Fruit fly (Drosophila melanogaster) whole organism, embryonic: ENCODE measurements around the gene CG33939.

ENCODE experiments used
- Adf1 ChIP-seq: fragments of 200-800 bp; sonication (Bioruptor generic); IDR thresholded peaks from 2 replicates; pipeline ENCODE4 v1.3.6; 2022; ENCODE audit warnings: missing biosample characterization, missing genetic modification characterization
- Atf6 ChIP-seq: fragments of 200-800 bp; sonication (Bioruptor generic); IDR thresholded peaks from 2 replicates; pipeline ENCODE4 v1.3.6; 2022; ENCODE audit warnings: missing biosample characterization, missing genetic modification characterization
- Awh ChIP-seq: fragments of 200-800 bp; sonication (Bioruptor generic); IDR thresholded peaks from 2 replicates; pipeline ENCODE4, ENCODE4 v1.3.6; 2022; ENCODE audit warnings: missing biosample characterization, missing genetic modification characterization
- BEAF-32 ChIP-seq: fragments of 200-800 bp; sonication (Bioruptor generic); optimal IDR thresholded peaks from 3 replicates; lab custom pipeline; 2017; ENCODE audit warnings: missing biosample characterization, missing genetic modification characterization, mild to moderate bottlenecking, moderate library complexity, missing genetic modification reagents
- Bgb ChIP-seq: fragments of 200-800 bp; sonication (Bioruptor generic); IDR thresholded peaks from 2 replicates; pipeline ENCODE4 v1.3.6; 2022; ENCODE audit warnings: missing biosample characterization, missing genetic modification characterization; ENCODE audit not compliant: partially characterized antibody
- CG11504 ChIP-seq: fragments of 200-800 bp; sonication (Bioruptor generic); optimal IDR thresholded peaks from 3 replicates; lab custom pipeline; 2019; ENCODE audit warnings: missing biosample characterization, mild to moderate bottlenecking, missing genetic modification characterization, moderate library complexity
- CG12236 ChIP-seq: fragments of 200-800 bp; sonication (Bioruptor generic); optimal IDR thresholded peaks from 2 replicates; lab custom pipeline; 2016; ENCODE audit warnings: missing biosample characterization, missing genetic modification characterization
- CG13287 ChIP-seq: fragments of 200-800 bp; sonication (Bioruptor generic); IDR thresholded peaks from 2 replicates; pipeline ENCODE4 v1.3.6; 2022; ENCODE audit warnings: missing biosample characterization, missing genetic modification characterization; ENCODE audit not compliant: partially characterized antibody
- CG15696 ChIP-seq: fragments of 200-800 bp; sonication (Bioruptor generic); optimal IDR thresholded peaks from 2 replicates; lab custom pipeline; 2019; ENCODE audit warnings: missing biosample characterization, mild to moderate bottlenecking, missing genetic modification characterization, moderate library complexity
- CG17186 ChIP-seq: fragments of 200-800 bp; sonication (Bioruptor generic); optimal IDR thresholded peaks from 3 replicates; lab custom pipeline; 2017; ENCODE audit warnings: missing biosample characterization, missing genetic modification reagents, missing genetic modification characterization
- CG1832 ChIP-seq: fragments of 200-800 bp; sonication (Bioruptor generic); optimal IDR thresholded peaks from 2 replicates; lab custom pipeline; 2017; ENCODE audit warnings: missing biosample characterization, mild to moderate bottlenecking, missing genetic modification characterization, inconsistent platforms
- CG31224 ChIP-seq: fragments of 200-800 bp; sonication (Bioruptor generic); IDR thresholded peaks from 2 replicates; pipeline ENCODE4 v1.3.6; 2022; ENCODE audit warnings: missing biosample characterization, missing genetic modification characterization
- CG4617 ChIP-seq: fragments of 200-800 bp; sonication (Bioruptor generic); optimal IDR thresholded peaks from 3 replicates; lab custom pipeline; 2016; ENCODE audit warnings: missing biosample characterization, missing genetic modification characterization, borderline replicate concordance
- CG4854 ChIP-seq: fragments of 200-800 bp; sonication (Bioruptor generic); optimal IDR thresholded peaks from 2 replicates; lab custom pipeline; 2016; ENCODE audit warnings: missing biosample characterization, missing genetic modification characterization, inconsistent platforms
- CG8290 ChIP-seq, 3 experiments: fragments of 200-800 bp; sonication (Bioruptor generic); optimal IDR thresholded peaks; 2 replicates each; lab custom pipeline; 2016 to 2019; ENCODE audit warnings: missing biosample characterization in 3 of 3, missing genetic modification characterization in 3 of 3, mild to moderate bottlenecking in 2 of 3, moderate library complexity in 1 of 3
- CG8944 ChIP-seq: fragments of 200-800 bp; sonication (Bioruptor generic); optimal IDR thresholded peaks from 3 replicates; lab custom pipeline; 2016; ENCODE audit warnings: missing biosample characterization, missing genetic modification characterization
- CG9797 ChIP-seq: fragments of 200-800 bp; sonication (Bioruptor generic); optimal IDR thresholded peaks from 3 replicates; lab custom pipeline; 2018; ENCODE audit warnings: missing biosample characterization, mild to moderate bottlenecking, missing genetic modification characterization
- Deaf1 ChIP-seq: fragments of 200-800 bp; optimal IDR thresholded peaks from 3 replicates; lab custom pipeline; 2019; ENCODE audit warnings: missing biosample characterization, mild to moderate bottlenecking, missing genetic modification characterization, moderate library complexity
- ERR ChIP-seq: fragments of 200-800 bp; sonication (Bioruptor generic); optimal IDR thresholded peaks from 2 replicates; lab custom pipeline; 2016; ENCODE audit warnings: missing biosample characterization, missing genetic modification characterization
- Hr78 ChIP-seq, 2 experiments: fragments of 200-800 bp in 1 of 2; fragments of >200 bp in 1 of 2; sonication (Bioruptor generic) in 1 of 2; optimal IDR thresholded peaks; 2 replicates each; lab custom pipeline; 2017 to 2019; ENCODE audit warnings: missing biosample characterization in 2 of 2, missing genetic modification characterization in 2 of 2, mild to moderate bottlenecking in 1 of 2, moderate library complexity in 1 of 2
- NK7.1 ChIP-seq: fragments of 200-800 bp; sonication (Bioruptor generic); optimal IDR thresholded peaks from 3 replicates; lab custom pipeline; 2016; ENCODE audit warnings: missing biosample characterization, missing genetic modification characterization
- NfI ChIP-seq: fragments of 200-800 bp; sonication (Bioruptor generic); optimal IDR thresholded peaks from 3 replicates; lab custom pipeline; 2018; ENCODE audit warnings: missing biosample characterization, mild to moderate bottlenecking, missing genetic modification characterization, moderate library complexity
- Ptx1 ChIP-seq: fragments of 200-800 bp; sonication (Bioruptor generic); IDR thresholded peaks from 2 replicates; pipeline ENCODE4 v1.3.6; 2022; ENCODE audit warnings: missing biosample characterization, missing genetic modification characterization
- Trl ChIP-seq, 3 experiments: fragments of >200 bp in 2 of 3; fragments of 200-800 bp in 1 of 3; sonication (Bioruptor generic) in 1 of 3; optimal IDR thresholded peaks; 2 replicates in 1 of 3; 3 replicates in 2 of 3; lab custom pipeline; 2016 to 2017; ENCODE audit warnings: missing biosample characterization in 1 of 3, missing genetic modification characterization in 1 of 3
- ab ChIP-seq: fragments of 200-800 bp; sonication (Bioruptor generic); optimal IDR thresholded peaks from 2 replicates; lab custom pipeline; 2016; ENCODE audit warnings: missing biosample characterization, missing genetic modification characterization
- cg ChIP-seq: fragments of 200-800 bp; sonication (Bioruptor generic); optimal IDR thresholded peaks from 3 replicates; lab custom pipeline; 2019; ENCODE audit warnings: missing biosample characterization, mild to moderate bottlenecking, missing genetic modification characterization, moderate library complexity
- crol ChIP-seq: fragments of 200-800 bp; sonication (Bioruptor generic); IDR thresholded peaks from 2 replicates; pipeline ENCODE4 v1.3.6; 2022; ENCODE audit warnings: missing biosample characterization, missing genetic modification characterization
- fd102C ChIP-seq: fragments of 200-800 bp; sonication (Bioruptor generic); optimal IDR thresholded peaks from 2 replicates; lab custom pipeline; 2018; ENCODE audit warnings: missing biosample characterization, mild to moderate bottlenecking, missing genetic modification characterization, moderate library complexity
- gfzf ChIP-seq: fragments of 200-800 bp; sonication (Bioruptor generic); optimal IDR thresholded peaks from 2 replicates; lab custom pipeline; 2016; ENCODE audit warnings: missing biosample characterization, mild to moderate bottlenecking, missing genetic modification characterization, moderate library complexity
- her ChIP-seq: fragments of 200-800 bp; sonication (Bioruptor generic); optimal IDR thresholded peaks from 2 replicates; lab custom pipeline; 2016; ENCODE audit warnings: missing biosample characterization, missing genetic modification characterization
- hkb ChIP-seq, 2 experiments: fragments of 200-800 bp in 1 of 2; fragments of >200 bp in 1 of 2; sonication (Bioruptor generic) in 1 of 2; IDR thresholded peaks in 1 of 2; optimal IDR thresholded peaks in 1 of 2; 2 replicates each; pipeline versions ENCODE4 v1.3.6 to Lab custom; 2017 to 2022; ENCODE audit warnings: missing biosample characterization in 1 of 2, missing genetic modification characterization in 1 of 2
- luna ChIP-seq: fragments of 200-800 bp; sonication (Bioruptor generic); optimal IDR thresholded peaks from 2 replicates; lab custom pipeline; 2016; ENCODE audit warnings: missing biosample characterization, missing genetic modification characterization
- oc ChIP-seq: fragments of 200-800 bp; sonication (Bioruptor generic); optimal IDR thresholded peaks from 2 replicates; lab custom pipeline; 2018; ENCODE audit warnings: missing biosample characterization, mild to moderate bottlenecking, missing genetic modification characterization, moderate library complexity
- pan ChIP-seq, 4 experiments: fragments of >200 bp in 3 of 4; fragments of 200-800 bp in 1 of 4; sonication (Bioruptor generic) in 1 of 4; optimal IDR thresholded peaks in 3 of 4; IDR thresholded peaks in 1 of 4; 2 replicates each; pipeline versions ENCODE4 v1.3.6 to Lab custom; 2017 to 2022; ENCODE audit warnings: missing biosample characterization in 2 of 4, missing genetic modification characterization in 2 of 4, mixed read lengths in 1 of 4
- phol ChIP-seq: fragments of 200-800 bp; sonication (Bioruptor generic); optimal IDR thresholded peaks from 3 replicates; lab custom pipeline; 2018; ENCODE audit warnings: missing biosample characterization, mild to moderate bottlenecking, missing genetic modification characterization, moderate library complexity
- pnt ChIP-seq: fragments of 200-800 bp; sonication (Bioruptor generic); optimal IDR thresholded peaks from 3 replicates; lab custom pipeline; 2016; ENCODE audit warnings: missing biosample characterization, missing genetic modification characterization
- repo ChIP-seq: fragments of 200-800 bp; sonication (Bioruptor generic); optimal IDR thresholded peaks from 2 replicates; lab custom pipeline; 2016; ENCODE audit warnings: missing biosample characterization, missing genetic modification characterization
- sd ChIP-seq: fragments of 200-800 bp; sonication (Bioruptor generic); optimal IDR thresholded peaks from 3 replicates; lab custom pipeline; 2018; ENCODE audit warnings: missing biosample characterization, mild to moderate bottlenecking, missing genetic modification characterization, moderate library complexity
- slbo ChIP-seq: fragments of 200-800 bp; sonication (Bioruptor generic); IDR thresholded peaks from 2 replicates; pipeline ENCODE4 v1.3.6; 2022; ENCODE audit warnings: missing biosample characterization, missing genetic modification characterization
- tio ChIP-seq: fragments of 200-800 bp; sonication (Bioruptor generic); optimal IDR thresholded peaks from 2 replicates; lab custom pipeline; 2017; ENCODE audit warnings: missing biosample characterization, missing genetic modification characterization, inconsistent platforms
- tna ChIP-seq: fragments of 200-800 bp; sonication (Bioruptor generic); IDR thresholded peaks from 2 replicates; pipeline ENCODE4 v1.3.6; 2022; ENCODE audit warnings: missing biosample characterization, missing genetic modification characterization; ENCODE audit not compliant: partially characterized antibody
- trh ChIP-seq: fragments of 200-800 bp; sonication (Bioruptor generic); optimal IDR thresholded peaks from 2 replicates; lab custom pipeline; 2016; ENCODE audit warnings: missing biosample characterization, missing genetic modification characterization
- ttk ChIP-seq: fragments of 200-800 bp; sonication (Bioruptor generic); IDR thresholded peaks from 2 replicates; pipeline ENCODE4 v2.1.2; 2022; ENCODE audit warnings: missing biosample characterization, missing genetic modification characterization
- usp ChIP-seq: fragments of >200 bp; optimal IDR thresholded peaks from 2 replicates; lab custom pipeline; 2017; ENCODE audit warnings: missing biosample characterization, missing genetic modification characterization
- wek ChIP-seq: fragments of 200-800 bp; sonication (Bioruptor generic); optimal IDR thresholded peaks from 3 replicates; lab custom pipeline; 2018; ENCODE audit warnings: missing biosample characterization, mild to moderate bottlenecking, missing genetic modification characterization, moderate library complexity

CG33939 gene

dm6 chrX:19167586-19168403 is 6.9 kb downstream of the CG33939 start (continued):
- TF ChIP-seq oc: peak; percentile 25
- TF ChIP-seq CG8290 (GFP tag; optimal IDR thresholded peaks at IDR 0.05; lab: Kevin White, UChicago): no peak
- TF ChIP-seq CG8290 (tag; optimal IDR thresholded peaks at IDR 0.05; lab: Kevin White, UChicago): peak in 1 of 2 experiments; percentile 76
- TF ChIP-seq ERR (GFP tag; lab: Kevin White, UChicago): no peak
- no peak for TF ChIP-seq CG4854 (GFP tag; lab: Kevin White, UChicago)
- TF ChIP-seq Ptx1 (GFP tag; lab: Robert Waterston, UW): 0 out of 2 replicates have a peak, but pooled peaks have one; percentile 15
- TF ChIP-seq cg (GFP tag; lab: Kevin White, UChicago): peak; percentile 80
- no peak for TF ChIP-seq BEAF-32
- TF ChIP-seq slbo (GFP tag; lab: Robert Waterston, UW): peak; percentile 25; the same call in 1 of the 2 replicates
- 0 out of 2 replicates have a peak, but pooled peaks have one; percentile 18 for TF ChIP-seq Atf6 (GFP tag; lab: Robert Waterston, UW)
- TF ChIP-seq CG11504 (tag; lab: Kevin White, UChicago): no peak
- no peak for TF ChIP-seq hkb (optimal IDR thresholded peaks at IDR 0.05; lab: Kevin White, UChicago)
- TF ChIP-seq hkb (GFP tag; IDR thresholded peaks at IDR 0.05; lab: Robert Waterston, UW): no peak
- TF ChIP-seq fd102C (GFP tag; lab: Kevin White, UChicago): no peak
- TF ChIP-seq ab (GFP tag; lab: Kevin White, UChicago): no peak
- TF ChIP-seq usp: no peak
- peak; percentile 88 for TF ChIP-seq Adf1
- no peak for TF ChIP-seq ttk
- TF ChIP-seq sd: peak; percentile 69
- TF ChIP-seq Hr78 (GFP tag; optimal IDR thresholded peaks at IDR 0.05; lab: Kevin White, UChicago): no peak
- no peak for TF ChIP-seq NK7.1 (GFP tag; lab: Kevin White, UChicago)
- TF ChIP-seq crol: peak; percentile 23; the same call in 1 of the 2 replicates
- TF ChIP-seq pan (optimal IDR thresholded peaks at IDR 0.05; lab: Kevin White, UChicago): no peak
- peak in 1 of 2 experiments; percentile 49 for TF ChIP-seq pan (GFP tag; optimal IDR thresholded peaks at IDR 0.05 in 1 of 2, IDR thresholded peaks at IDR 0.05 in 1 of 2)
- TF ChIP-seq CG17186: no peak

dm6 chrX:19167032-19167568 is 7.6 kb downstream of the CG33939 start, which contains the start of gene RhoGAP18B:
Gene RhoGAP18B (minus strand): TSS chrX:19167082.
- TF ChIP-seq Awh (GFP tag; lab: Robert Waterston, UW) (no peak), phol (no peak), CG9797 (GFP tag; lab: Kevin White, UChicago) (no peak), tio (GFP tag; lab: Kevin White, UChicago) (no peak), her (no peak), pnt (GFP tag; lab: Kevin White, UChicago) (no peak), CG12236 (GFP tag; lab: Kevin White, UChicago) (no peak), Deaf1 (tag; lab: Kevin White, UChicago) (peak; percentile 46), tna (GFP tag; lab: Robert Waterston, UW) (no peak), luna (GFP tag; lab: Kevin White, UChicago) (no peak), CG1832 (GFP tag; lab: Kevin White, UChicago) (no peak), CG31224 (GFP tag; lab: Robert Waterston, UW) (no peak), wek (GFP tag; lab: Kevin White, UChicago) (no peak), cg (GFP tag; lab: Kevin White, UChicago) (peak; percentile 17), trh (no peak), repo (GFP tag; lab: Kevin White, UChicago) (no peak), pan (optimal IDR thresholded peaks at IDR 0.05; lab: Kevin White, UChicago) (no peak), pan (GFP tag; optimal IDR thresholded peaks at IDR 0.05 in 1 of 2, IDR thresholded peaks at IDR 0.05 in 1 of 2) (no peak), Trl (optimal IDR thresholded peaks at IDR 0.05; lab: Kevin White, UChicago) (no peak), Trl (GFP tag; optimal IDR thresholded peaks at IDR 0.05; lab: Kevin White, UChicago) (no peak), CG13287 (peak; percentile 18; the same call in 1 of the 2 replicates), CG8944 (GFP tag; lab: Kevin White, UChicago) (no peak), CG15696 (tag; lab: Kevin White, UChicago) (no peak), CG4617 (GFP tag; lab: Kevin White, UChicago) (no peak), NfI (GFP tag; lab: Kevin White, UChicago) (no peak), Bgb (GFP tag; lab: Robert Waterston, UW) (no peak), gfzf (GFP tag; lab: Kevin White, UChicago) (no peak)
